Worm (Caenorhabditis elegans): Measurements from ENCODE around the gene F08F8.11.

F08F8.11 gene

DNA sequence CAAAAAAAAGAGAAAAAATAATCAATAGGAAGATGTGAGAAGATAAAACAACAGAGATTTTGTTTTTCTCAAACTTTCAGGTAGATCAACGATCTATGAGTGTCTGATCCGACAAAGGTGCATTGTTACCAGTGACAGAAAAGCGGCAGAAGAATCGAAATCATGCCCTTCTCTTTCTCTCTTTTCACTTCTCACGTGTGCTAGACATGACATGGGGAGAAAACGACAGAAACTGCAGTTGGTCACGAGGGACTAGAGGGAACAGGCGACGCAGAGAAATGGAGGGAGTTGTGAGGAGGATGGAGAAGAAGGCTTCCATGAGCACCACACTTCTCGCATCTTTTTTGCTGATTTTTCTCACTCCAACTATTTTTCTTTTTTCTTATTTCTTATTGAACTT is 30.5 kb upstream of the F08F8.11 start, which contains the start of gene F56C9.10:
TSS of gene F56C9.10 (minus strand) at position 97 of the 400 bp plus-strand sequence.
- TF ChIP-seq ceh-13 (GFP tag; optimal IDR thresholded peaks at IDR 0.05), result no peak
- no peak for TF ChIP-seq hnd-1 (tag; optimal IDR thresholded peaks at IDR 0.05)
- peak; percentile 25 for TF ChIP-seq F13C5.2 (tag; optimal IDR thresholded peaks at IDR 0.05)
- no peak for TF ChIP-seq sea-1 (GFP tag; conservative IDR thresholded peaks at IDR 0.05)
- no peak for TF ChIP-seq ama-1 (optimal IDR thresholded peaks at IDR 0.05)
- peak; percentile 40 for TF ChIP-seq hmg-4 (GFP tag; optimal IDR thresholded peaks at IDR 0.05)
- no peak for TF ChIP-seq tbx-11 (GFP tag; IDR thresholded peaks at IDR 0.05)
- TF ChIP-seq pes-1 (GFP tag; IDR thresholded peaks at IDR 0.05), result no peak

DNA sequence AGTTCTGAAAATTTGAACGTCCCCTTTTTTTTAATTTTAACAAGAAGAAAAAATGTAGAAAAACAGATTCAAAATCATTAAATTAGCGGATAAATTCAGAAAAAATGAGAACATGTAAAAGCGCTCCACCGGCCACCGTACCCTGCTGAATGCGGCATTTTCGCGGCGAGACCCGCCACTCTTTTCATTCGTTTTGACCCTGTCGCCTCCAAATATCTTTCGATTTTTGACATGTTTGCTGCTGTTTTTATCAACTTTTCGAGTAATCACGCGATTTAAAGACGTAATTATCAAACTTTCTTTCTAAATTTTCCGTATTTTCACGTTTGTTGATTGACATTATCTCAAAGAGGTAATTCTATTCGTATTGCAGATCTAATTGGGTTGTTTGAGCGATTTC is 29.5 kb upstream of the F08F8.11 start, which contains the start of gene gsp-2:
TSS of gene gsp-2 (plus strand) at position 374 of the 400 bp plus-strand sequence.
- TF ChIP-seq ceh-13 (GFP tag; optimal IDR thresholded peaks at IDR 0.05) (no peak), flt-1 (GFP tag; IDR thresholded peaks at IDR 0.05) (no peak), tbx-11 (GFP tag; IDR thresholded peaks at IDR 0.05) (no peak), pes-1 (GFP tag; IDR thresholded peaks at IDR 0.05) (no peak), hmg-4 (GFP tag; optimal IDR thresholded peaks at IDR 0.05) (peak; percentile 10), ceh-36 (tag; optimal IDR thresholded peaks at IDR 0.05) (no peak), hnd-1 (tag; optimal IDR thresholded peaks at IDR 0.05) (no peak), F13C5.2 (tag; optimal IDR thresholded peaks at IDR 0.05) (no peak)

DNA sequence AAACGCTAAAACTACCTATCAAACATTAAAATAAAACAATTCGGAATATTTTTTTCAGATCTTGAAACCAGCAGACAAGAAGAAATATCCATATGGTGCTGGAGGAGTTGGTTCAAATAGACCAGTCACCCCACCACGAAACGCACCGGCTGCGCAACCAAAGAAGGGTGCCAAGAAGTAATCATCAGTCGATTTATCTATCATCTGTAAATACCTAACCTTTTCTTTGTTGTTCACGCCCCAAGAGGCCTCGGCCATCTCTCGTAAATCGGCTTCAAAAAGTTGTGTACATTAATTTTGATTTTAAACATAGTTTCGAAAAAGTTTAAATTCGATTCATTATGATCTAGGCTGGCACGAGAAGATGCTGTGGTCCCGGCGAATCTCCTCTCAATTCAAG is 27.7 kb upstream of the F08F8.11 start:
- TF ChIP-seq sea-1 (GFP tag; conservative IDR thresholded peaks at IDR 0.05) (no peak), hmbx-1 (tag; optimal IDR thresholded peaks at IDR 0.05) (no peak), ceh-36 (tag; optimal IDR thresholded peaks at IDR 0.05) (no peak), tbx-11 (GFP tag; IDR thresholded peaks at IDR 0.05) (0 out of 2 replicates have a peak, but pooled peaks have one; percentile 10)

DNA sequence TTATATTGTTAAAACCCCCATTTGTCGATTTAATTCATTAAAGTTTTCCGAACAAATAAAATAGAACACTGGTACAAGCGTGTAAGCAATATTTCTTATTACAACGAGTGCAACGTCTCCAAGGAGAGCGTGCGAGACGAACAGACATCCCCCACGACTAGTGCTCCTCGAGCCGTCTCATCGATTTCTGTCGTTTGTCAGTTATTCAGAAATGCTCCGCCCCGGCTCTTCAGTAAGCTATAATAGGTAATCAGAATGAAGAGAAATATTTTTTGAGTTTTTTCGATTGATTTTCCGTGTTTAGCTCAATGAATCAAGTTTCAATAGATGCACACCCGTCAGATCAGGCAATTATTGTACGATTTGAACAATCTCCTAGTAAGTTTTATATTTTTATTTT is 27.0 kb upstream of the F08F8.11 start, which contains the start of gene kap-1:
TSS of gene kap-1 (plus strand) at position 143 of the 400 bp plus-strand sequence.
- TF ChIP-seq ets-7 (tag; optimal IDR thresholded peaks at IDR 0.05) (no peak), tra-4 (tag; optimal IDR thresholded peaks at IDR 0.05) (no peak), scrt-1 (GFP tag; IDR thresholded peaks at IDR 0.05) (no peak), tbx-11 (GFP tag; IDR thresholded peaks at IDR 0.05) (no peak), hnd-1 (tag; optimal IDR thresholded peaks at IDR 0.05) (no peak), tbx-37 (GFP tag; conservative IDR thresholded peaks at IDR 0.05) (no peak), flt-1 (GFP tag; IDR thresholded peaks at IDR 0.05) (no peak), aly-1 (tag; optimal IDR thresholded peaks at IDR 0.05) (no peak), F13C5.2 (tag; optimal IDR thresholded peaks at IDR 0.05) (no peak), ama-1 (optimal IDR thresholded peaks at IDR 0.05) (no peak), hmbx-1 (tag; optimal IDR thresholded peaks at IDR 0.05) (no peak), ceh-13 (GFP tag; optimal IDR thresholded peaks at IDR 0.05) (no peak), B0310.2 (tag; optimal IDR thresholded peaks at IDR 0.05) (no peak)

DNA sequence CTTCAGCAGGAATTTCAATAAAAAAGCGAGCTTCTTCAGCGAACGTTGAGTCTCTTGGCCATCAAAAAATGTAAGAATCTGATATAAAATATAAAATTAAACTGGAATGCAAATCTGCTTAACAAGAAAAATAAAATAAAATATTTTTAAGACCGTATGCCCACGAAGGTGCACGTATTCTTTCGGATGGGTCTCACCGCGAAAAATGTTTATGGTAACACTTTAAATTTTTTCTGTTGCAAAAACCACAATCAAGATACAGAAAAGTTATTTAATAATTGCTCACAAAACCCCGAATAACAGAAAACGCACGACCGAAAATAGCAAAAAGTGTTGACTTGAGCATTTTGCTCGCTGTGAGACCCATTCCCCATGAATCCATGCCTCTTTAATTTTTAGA is 26.6 kb upstream of the F08F8.11 start:
- TF ChIP-seq flt-1 (GFP tag; IDR thresholded peaks at IDR 0.05) (no peak), tra-4 (tag; optimal IDR thresholded peaks at IDR 0.05) (no peak), ets-7 (tag; optimal IDR thresholded peaks at IDR 0.05) (no peak), ama-1 (optimal IDR thresholded peaks at IDR 0.05) (no peak), pes-1 (GFP tag; IDR thresholded peaks at IDR 0.05) (no peak), sea-1 (GFP tag; conservative IDR thresholded peaks at IDR 0.05) (no peak), B0310.2 (tag; optimal IDR thresholded peaks at IDR 0.05) (no peak), F13C5.2 (tag; optimal IDR thresholded peaks at IDR 0.05) (no peak), aly-1 (tag; optimal IDR thresholded peaks at IDR 0.05) (no peak), ceh-36 (tag; optimal IDR thresholded peaks at IDR 0.05) (no peak), hmg-4 (GFP tag; optimal IDR thresholded peaks at IDR 0.05) (no peak), hnd-1 (tag; optimal IDR thresholded peaks at IDR 0.05) (no peak), scrt-1 (GFP tag; IDR thresholded peaks at IDR 0.05) (no peak), tbx-37 (GFP tag; conservative IDR thresholded peaks at IDR 0.05) (no peak), tbx-11 (GFP tag; IDR thresholded peaks at IDR 0.05) (no peak), hmbx-1 (tag; optimal IDR thresholded peaks at IDR 0.05) (no peak)

DNA sequence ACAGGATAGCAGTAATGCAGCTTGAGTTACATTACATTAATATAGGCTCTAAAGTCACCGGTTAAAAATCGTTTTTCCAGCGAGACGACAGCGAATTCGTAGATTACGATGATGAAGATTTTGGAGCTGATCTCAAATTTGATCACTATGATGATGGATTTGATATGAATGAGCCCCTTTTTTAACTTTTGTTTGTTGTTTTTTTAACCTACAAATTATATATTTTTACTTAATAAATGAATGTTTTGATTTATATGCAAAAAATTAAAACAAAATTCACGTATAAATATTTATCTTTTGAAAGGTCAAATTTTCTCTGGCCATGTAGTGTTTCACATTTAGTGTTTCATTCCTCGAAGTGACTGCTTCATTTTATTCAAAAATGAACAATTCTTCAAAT is 22.3 kb upstream of the F08F8.11 start, which contains the start of gene F08F8.6:
TSS of gene F08F8.6 (plus strand) at position 301 of the 400 bp plus-strand sequence.
- TF ChIP-seq hmbx-1 (tag; optimal IDR thresholded peaks at IDR 0.05) (no peak), tbx-37 (GFP tag; conservative IDR thresholded peaks at IDR 0.05) (no peak), tbx-11 (GFP tag; IDR thresholded peaks at IDR 0.05) (no peak), flt-1 (GFP tag; IDR thresholded peaks at IDR 0.05) (no peak), tra-4 (tag; optimal IDR thresholded peaks at IDR 0.05) (no peak), ceh-36 (tag; optimal IDR thresholded peaks at IDR 0.05) (no peak), sea-1 (GFP tag; conservative IDR thresholded peaks at IDR 0.05) (no peak), aly-1 (tag; optimal IDR thresholded peaks at IDR 0.05) (no peak), ets-7 (tag; optimal IDR thresholded peaks at IDR 0.05) (no peak), hnd-1 (tag; optimal IDR thresholded peaks at IDR 0.05) (no peak), scrt-1 (GFP tag; IDR thresholded peaks at IDR 0.05) (no peak), pes-1 (GFP tag; IDR thresholded peaks at IDR 0.05) (no peak), hmg-4 (GFP tag; optimal IDR thresholded peaks at IDR 0.05) (no peak), F13C5.2 (tag; optimal IDR thresholded peaks at IDR 0.05) (no peak), ama-1 (optimal IDR thresholded peaks at IDR 0.05) (no peak), B0310.2 (tag; optimal IDR thresholded peaks at IDR 0.05) (no peak), ceh-13 (GFP tag; optimal IDR thresholded peaks at IDR 0.05) (no peak)

DNA sequence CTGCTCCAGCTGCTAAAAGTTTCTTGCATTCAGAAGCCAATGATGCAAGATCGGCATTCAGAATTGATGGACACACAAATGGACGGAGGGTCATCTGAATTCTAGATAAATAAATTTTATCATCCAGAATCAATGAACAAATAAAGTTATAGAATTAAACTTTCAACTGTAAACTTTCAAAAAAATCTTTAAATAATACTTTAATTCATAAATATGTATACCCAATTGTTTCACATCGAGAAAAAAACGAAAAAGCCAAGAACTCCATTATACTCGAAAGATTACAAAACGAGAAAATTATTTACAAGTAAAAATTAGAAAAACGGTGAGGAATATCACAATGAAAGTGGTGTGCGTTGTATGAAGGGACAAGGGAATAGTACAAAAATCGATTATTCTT is 18.7 kb upstream of the F08F8.11 start, which contains the start of gene F08F8.7:
TSS of gene F08F8.7 (minus strand) at position 101 of the 400 bp plus-strand sequence.
- no peak for TF ChIP-seq F13C5.2 (tag; optimal IDR thresholded peaks at IDR 0.05)
- no peak for TF ChIP-seq tra-4 (tag; optimal IDR thresholded peaks at IDR 0.05)
- no peak for TF ChIP-seq ceh-36 (tag; optimal IDR thresholded peaks at IDR 0.05)
- no peak for TF ChIP-seq tbx-37 (GFP tag; conservative IDR thresholded peaks at IDR 0.05)
- no peak for TF ChIP-seq scrt-1 (GFP tag; IDR thresholded peaks at IDR 0.05)
- TF ChIP-seq hmg-4 (GFP tag; optimal IDR thresholded peaks at IDR 0.05), result no peak
- TF ChIP-seq tbx-11 (GFP tag; IDR thresholded peaks at IDR 0.05), result no peak
- TF ChIP-seq ceh-13 (GFP tag; optimal IDR thresholded peaks at IDR 0.05), result no peak
- no peak for TF ChIP-seq hmbx-1 (tag; optimal IDR thresholded peaks at IDR 0.05)
- TF ChIP-seq ets-7 (tag; optimal IDR thresholded peaks at IDR 0.05), result no peak
- no peak for TF ChIP-seq B0310.2 (tag; optimal IDR thresholded peaks at IDR 0.05)
- no peak for TF ChIP-seq hnd-1 (tag; optimal IDR thresholded peaks at IDR 0.05)
- TF ChIP-seq aly-1 (tag; optimal IDR thresholded peaks at IDR 0.05), result no peak
- no peak for TF ChIP-seq flt-1 (GFP tag; IDR thresholded peaks at IDR 0.05)
- TF ChIP-seq ama-1 (optimal IDR thresholded peaks at IDR 0.05), result no peak
- no peak for TF ChIP-seq pes-1 (GFP tag; IDR thresholded peaks at IDR 0.05)

Data from whole organism, early embryonic.